Worm (Caenorhabditis elegans): ENCODE data around the gene F20G2.3.

The F20G2.3 gene

ce11 chrV:13768941-13769436, 701 bp upstream of the F20G2.3 start, which contains the start of gene nas-24:
nas-24 (plus strand) TSS chrV:13769386.
- TF ChIP-seq lsy-2 (tag; optimal IDR thresholded peaks at IDR 0.05) (no peak), fos-1 (tag; optimal IDR thresholded peaks at IDR 0.05) (peak; percentile 78), nhr-21 (tag; optimal IDR thresholded peaks at IDR 0.05) (no peak), nhr-23 (tag; optimal IDR thresholded peaks at IDR 0.05) (no peak), mbf-1 (tag; optimal IDR thresholded peaks at IDR 0.05) (no peak)

ce11 chrV:13763723-13764122, 4.6 kb downstream of the F20G2.3 start:
- TF ChIP-seq nhr-21 (tag; optimal IDR thresholded peaks at IDR 0.05) (peak; percentile 11), lsy-2 (tag; optimal IDR thresholded peaks at IDR 0.05) (peak in 1 of 2 experiments; percentile 11), nhr-23 (tag; optimal IDR thresholded peaks at IDR 0.05) (no peak)

ce11 chrV:13762426-13763127, 5.7 kb downstream of the F20G2.3 start, which contains the start of gene F20G2.6:
F20G2.6 (plus strand) TSS chrV:13763077.
- TF ChIP-seq Y55F3AM.14 (GFP tag; optimal IDR thresholded peaks at IDR 0.05), result no peak
- TF ChIP-seq lin-11 (tag; optimal IDR thresholded peaks at IDR 0.05), result peak; percentile 33

ce11 chrV:13757349-13757748, 10.9 kb downstream of the F20G2.3 start:
- peak; percentile 4 for TF ChIP-seq sma-9 (GFP tag; optimal IDR thresholded peaks at IDR 0.05)
- TF ChIP-seq sma-9 (tag; optimal IDR thresholded peaks at IDR 0.05), result no peak
- TF ChIP-seq mdl-1 (tag; optimal IDR thresholded peaks at IDR 0.05), result no peak
- peak in 1 of 2 experiments; percentile 60 for TF ChIP-seq lsy-2 (tag; optimal IDR thresholded peaks at IDR 0.05)
- TF ChIP-seq crh-2 (tag; optimal IDR thresholded peaks at IDR 0.05), result peak; percentile 3
- peak; percentile 25 for TF ChIP-seq lin-13 (GFP tag; optimal IDR thresholded peaks at IDR 0.05)
- no peak for TF ChIP-seq unc-39 (tag; optimal IDR thresholded peaks at IDR 0.05)
- TF ChIP-seq unc-55 (GFP tag; optimal IDR thresholded peaks at IDR 0.05), result peak; percentile 94
- peak; percentile 39 for TF ChIP-seq fos-1 (tag; optimal IDR thresholded peaks at IDR 0.05)
- no peak for TF ChIP-seq nhr-129 (tag; optimal IDR thresholded peaks at IDR 0.05)
- no peak for TF ChIP-seq ceh-82 (tag; optimal IDR thresholded peaks at IDR 0.05)
- TF ChIP-seq ZK546.5 (tag; optimal IDR thresholded peaks at IDR 0.05), result no peak
- TF ChIP-seq snpc-4 (tag; optimal IDR thresholded peaks at IDR 0.05), result peak; percentile 1
- TF ChIP-seq skn-1 (tag; optimal IDR thresholded peaks at IDR 0.05), result peak; percentile 37
- TF ChIP-seq C34F6.9 (tag; optimal IDR thresholded peaks at IDR 0.05), result peak; percentile 76
- TF ChIP-seq mab-5 (tag; optimal IDR thresholded peaks at IDR 0.05), result no peak
- no peak for TF ChIP-seq R02D3.7 (tag; optimal IDR thresholded peaks at IDR 0.05)

ce11 chrV:13756359-13757091, 11.8 kb downstream of the F20G2.3 start, which contains the start of gene F20G2.2:
F20G2.2 (minus strand) TSS chrV:13756409.
- TF ChIP-seq sma-9 (GFP tag; optimal IDR thresholded peaks at IDR 0.05), result peak; percentile 13
- no peak for TF ChIP-seq sma-9 (tag; optimal IDR thresholded peaks at IDR 0.05)
- peak; percentile 54 for TF ChIP-seq skn-1 (tag; optimal IDR thresholded peaks at IDR 0.05)
- no peak for TF ChIP-seq peb-1 (tag; optimal IDR thresholded peaks at IDR 0.05)
- TF ChIP-seq C34F6.9 (tag; optimal IDR thresholded peaks at IDR 0.05), result peak; percentile 30
- no peak for TF ChIP-seq unc-62 (GFP tag; optimal IDR thresholded peaks at IDR 0.05)
- no peak for TF ChIP-seq elt-1 (tag; optimal IDR thresholded peaks at IDR 0.05)
- TF ChIP-seq F13H6.1 (tag; optimal IDR thresholded peaks at IDR 0.05), result peak; percentile 12
- peak; percentile 11 for TF ChIP-seq nhr-25 (tag; optimal IDR thresholded peaks at IDR 0.05)
- TF ChIP-seq mab-5 (tag; optimal IDR thresholded peaks at IDR 0.05), result no peak
- peak; percentile 32 for TF ChIP-seq fos-1 (tag; optimal IDR thresholded peaks at IDR 0.05)
- TF ChIP-seq aly-2 (tag; optimal IDR thresholded peaks at IDR 0.05), result no peak

ce11 chrV:13753481-13753880, 14.8 kb downstream of the F20G2.3 start, which contains the start of gene F20G2.1:
F20G2.1 (minus strand) TSS chrV:13753581.
- TF ChIP-seq nhr-10 (tag; optimal IDR thresholded peaks at IDR 0.05) (no peak), sem-4 (tag; optimal IDR thresholded peaks at IDR 0.05) (no peak)
